Worm (Caenorhabditis elegans) whole organism, L1 larva: Measurements from ENCODE around the gene rha-1.

ENCODE experiments used
- C16A3.4 ChIP-seq: fragments of 150-350 bp; optimal IDR thresholded peaks from 2 replicates; lab custom pipeline; 2014; ENCODE audit warnings: missing biosample characterization, missing genetic modification characterization
- F16B12.6 ChIP-seq: fragments of 150-350 bp; optimal IDR thresholded peaks from 2 replicates; lab custom pipeline; 2014; ENCODE audit warnings: missing biosample characterization, missing genetic modification characterization
- Y116A8C.19 ChIP-seq: sonication (generic microtip); optimal IDR thresholded peaks from 2 replicates; lab custom pipeline; 2016; ENCODE audit warnings: missing compliant biosample characterization, missing genetic modification characterization, borderline replicate concordance
- aha-1 ChIP-seq: fragments of 150-350 bp; optimal IDR thresholded peaks from 2 replicates; lab custom pipeline; 2014; ENCODE audit warnings: missing biosample characterization, missing genetic modification characterization
- blmp-1 ChIP-seq: fragments of 150-350 bp; optimal IDR thresholded peaks from 2 replicates; lab custom pipeline; 2014; ENCODE audit warnings: missing biosample characterization, missing genetic modification characterization
- ceh-8 ChIP-seq: fragments of 200-800 bp; sonication (Bioruptor generic); optimal IDR thresholded peaks from 2 replicates; lab custom pipeline; 2018; ENCODE audit warnings: mild to moderate bottlenecking, missing genetic modification characterization, moderate library complexity, missing compliant biosample characterization
- ceh-90 ChIP-seq: sonication (generic microtip); optimal IDR thresholded peaks from 2 replicates; lab custom pipeline; 2016; ENCODE audit warnings: missing genetic modification characterization, missing compliant biosample characterization
- dpl-1 ChIP-seq, 3 experiments: fragments of 150-350 bp in 2 of 3; sonication (generic microtip) in 1 of 3; optimal IDR thresholded peaks; 2 replicates each; lab custom pipeline; 2014 to 2017; ENCODE audit warnings: missing biosample characterization in 3 of 3, missing genetic modification characterization in 3 of 3, missing genetic modification reagents in 3 of 3
- dsc-1 ChIP-seq: sonication (generic microtip); optimal IDR thresholded peaks from 2 replicates; lab custom pipeline; 2016; ENCODE audit warnings: mild to moderate bottlenecking, missing genetic modification characterization, missing compliant biosample characterization
- efl-3 ChIP-seq: fragments of 200-800 bp; sonication (Bioruptor generic); optimal IDR thresholded peaks from 2 replicates; lab custom pipeline; 2018; ENCODE audit warnings: mild to moderate bottlenecking, missing genetic modification characterization, missing compliant biosample characterization
- elt-2 ChIP-seq: sonication (generic microtip); optimal IDR thresholded peaks from 2 replicates; lab custom pipeline; 2016; ENCODE audit warnings: missing genetic modification characterization, mild to moderate bottlenecking, inconsistent platforms, missing compliant biosample characterization, missing genetic modification reagents
- elt-3 ChIP-seq, 6 experiments: fragments of 150-350 bp in 1 of 6; sonication (generic microtip); optimal IDR thresholded peaks; 2 replicates each; lab custom pipeline; 2017 to 2018; ENCODE audit warnings: missing biosample characterization in 6 of 6, missing genetic modification characterization in 6 of 6, inconsistent platforms in 1 of 6
- ets-5 ChIP-seq: fragments of 200-800 bp; sonication (Bioruptor generic); IDR thresholded peaks from 2 replicates; pipeline ENCODE4 v1.3.6; 2022; ENCODE audit warnings: missing genetic modification characterization, missing compliant biosample characterization
- fkh-4 ChIP-seq: sonication (generic microtip); optimal IDR thresholded peaks from 2 replicates; lab custom pipeline; 2016; ENCODE audit warnings: missing compliant biosample characterization, missing genetic modification characterization, borderline replicate concordance
- fos-1 ChIP-seq: fragments of 150-350 bp; optimal IDR thresholded peaks from 2 replicates; lab custom pipeline; 2014; ENCODE audit warnings: missing biosample characterization, missing genetic modification characterization
- hlh-17 ChIP-seq: fragments of 200-800 bp; sonication (Bioruptor generic); optimal IDR thresholded peaks from 2 replicates; lab custom pipeline; 2018; ENCODE audit warnings: missing genetic modification characterization, mild to moderate bottlenecking, missing compliant biosample characterization, moderate library complexity, borderline replicate concordance
- hpl-2 ChIP-seq: fragments of 150-350 bp; optimal IDR thresholded peaks from 2 replicates; lab custom pipeline; 2014; ENCODE audit warnings: missing biosample characterization, missing genetic modification reagents, missing genetic modification characterization
- jun-1 ChIP-seq: fragments of 150-350 bp; optimal IDR thresholded peaks from 2 replicates; lab custom pipeline; 2014; ENCODE audit warnings: missing biosample characterization, missing genetic modification reagents, missing genetic modification characterization
- lin-39 ChIP-seq: fragments of 150-350 bp; optimal IDR thresholded peaks from 2 replicates; lab custom pipeline; 2014; ENCODE audit warnings: missing biosample characterization, missing genetic modification reagents, missing genetic modification characterization
- mab-9 ChIP-seq: fragments of 200-800 bp; sonication (Bioruptor generic); IDR thresholded peaks from 2 replicates; pipeline ENCODE4 v1.3.6; 2022; ENCODE audit warnings: missing genetic modification reagents, missing genetic modification characterization, missing compliant biosample characterization
- mdl-1 ChIP-seq, 2 experiments: fragments of 150-350 bp; optimal IDR thresholded peaks; 2 replicates each; lab custom pipeline; 2014 to 2017; ENCODE audit warnings: missing biosample characterization in 2 of 2, missing genetic modification characterization in 2 of 2, inconsistent platforms in 1 of 2
- mef-2 ChIP-seq: fragments of 150-350 bp; optimal IDR thresholded peaks from 2 replicates; lab custom pipeline; 2014; ENCODE audit warnings: missing biosample characterization, missing genetic modification characterization
- mep-1 ChIP-seq: fragments of 150-350 bp; optimal IDR thresholded peaks from 2 replicates; lab custom pipeline; 2014; ENCODE audit warnings: missing biosample characterization, missing genetic modification characterization
- nhr-12 ChIP-seq: sonication (generic microtip); optimal IDR thresholded peaks from 2 replicates; lab custom pipeline; 2017; ENCODE audit warnings: missing biosample characterization, missing genetic modification characterization
- nhr-19 ChIP-seq: fragments of 200-800 bp; sonication (Bioruptor generic); conservative IDR thresholded peaks from 2 replicates; pipeline ENCODE4 v1.3.6; 2022; ENCODE audit warnings: missing genetic modification characterization, missing compliant biosample characterization
- nhr-71 ChIP-seq: sonication (generic microtip); optimal IDR thresholded peaks from 2 replicates; lab custom pipeline; 2016; ENCODE audit warnings: mild to moderate bottlenecking, missing genetic modification characterization, moderate library complexity, missing compliant biosample characterization
- nhr-77 ChIP-seq: fragments of 150-350 bp; optimal IDR thresholded peaks from 2 replicates; lab custom pipeline; 2014; ENCODE audit warnings: missing biosample characterization, missing genetic modification characterization
- nhr-90 ChIP-seq: sonication (generic microtip); optimal IDR thresholded peaks from 2 replicates; lab custom pipeline; 2016; ENCODE audit warnings: mild to moderate bottlenecking, missing genetic modification characterization, missing compliant biosample characterization; ENCODE audit not compliant: poor library complexity
- pax-3 ChIP-seq: fragments of 200-800 bp; sonication (Bioruptor generic); optimal IDR thresholded peaks from 2 replicates; lab custom pipeline; 2018; ENCODE audit warnings: mild to moderate bottlenecking, missing genetic modification characterization, moderate library complexity, missing compliant biosample characterization
- pqm-1 ChIP-seq: sonication (generic microtip); optimal IDR thresholded peaks from 3 replicates; lab custom pipeline; 2017; ENCODE audit warnings: missing biosample characterization, missing genetic modification characterization
- rnt-1 ChIP-seq: sonication (generic microtip); optimal IDR thresholded peaks from 2 replicates; lab custom pipeline; 2016; ENCODE audit warnings: mild to moderate bottlenecking, missing genetic modification characterization, moderate library complexity, missing compliant biosample characterization
- skn-1 ChIP-seq: fragments of 150-350 bp; optimal IDR thresholded peaks from 2 replicates; lab custom pipeline; 2014; ENCODE audit warnings: missing biosample characterization, missing genetic modification characterization
- tlp-1 ChIP-seq: fragments of 150-350 bp; optimal IDR thresholded peaks from 2 replicates; lab custom pipeline; 2014; ENCODE audit warnings: missing biosample characterization, missing genetic modification characterization
- unc-86 ChIP-seq: sonication (generic microtip); optimal IDR thresholded peaks from 2 replicates; lab custom pipeline; 2016; ENCODE audit warnings: missing genetic modification characterization, missing compliant biosample characterization
- xbp-1 ChIP-seq: sonication (generic microtip); optimal IDR thresholded peaks from 2 replicates; lab custom pipeline; 2016; ENCODE audit warnings: missing genetic modification characterization, missing compliant biosample characterization
- zag-1 ChIP-seq: fragments of 150-350 bp; optimal IDR thresholded peaks from 2 replicates; lab custom pipeline; 2014; ENCODE audit warnings: missing biosample characterization, missing genetic modification characterization

Gene rha-1

DNA sequence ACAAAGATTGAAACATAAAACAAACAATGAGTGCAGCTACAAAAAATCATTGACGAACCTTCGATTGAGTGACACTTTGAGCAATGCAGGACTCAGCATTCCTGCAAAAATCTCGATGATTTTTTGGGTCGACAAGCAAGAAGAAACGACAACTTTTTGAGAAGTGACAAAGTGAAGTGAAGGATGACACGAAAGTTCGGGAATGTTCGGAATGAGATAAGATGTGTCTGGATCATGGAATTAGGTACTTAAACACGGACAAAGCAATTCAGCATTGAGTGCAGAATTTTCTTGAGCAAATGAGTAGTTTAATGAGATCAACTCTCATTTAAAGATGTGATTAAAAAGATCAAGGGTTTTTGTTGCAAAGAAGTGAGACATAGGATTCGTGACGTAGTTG, 9.6 kb downstream of the rha-1 start, which contains the start of gene T07D4.2:
Gene T07D4.2, minus strand, starts transcription at position 101 of the 400 bp plus-strand sequence.
- TF ChIP-seq rnt-1 (peak; percentile 12), fos-1 (tag; lab: Kevin White, UChicago) (no peak)

DNA sequence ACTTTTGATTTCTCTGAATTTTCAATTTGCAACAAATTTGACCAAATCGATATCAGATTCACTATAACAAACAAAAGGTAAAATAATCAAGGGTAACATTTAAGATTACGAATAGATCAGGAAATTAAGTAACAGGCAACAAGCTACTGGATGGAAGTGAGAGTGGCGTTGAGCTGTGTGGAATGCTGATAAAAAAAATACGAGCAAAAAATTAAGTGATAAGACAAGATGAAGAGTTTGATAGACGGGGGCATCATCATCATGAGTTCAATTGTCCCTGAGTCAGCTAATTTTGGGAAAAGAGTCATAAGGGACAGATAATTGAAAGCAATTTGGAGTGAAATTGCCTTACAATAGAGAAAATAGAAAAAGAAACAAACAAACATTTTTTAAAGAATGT, 16.6 kb downstream of the rha-1 start:
- no peak for TF ChIP-seq mep-1 (tag; lab: Kevin White, UChicago)
- no peak for TF ChIP-seq nhr-12 (tag; lab: Kevin White, UChicago)
- TF ChIP-seq ceh-90 (tag; lab: Kevin White, UChicago), result no peak
- TF ChIP-seq fkh-4 (tag; lab: Kevin White, UChicago), result no peak
- TF ChIP-seq ceh-8, result peak; percentile 7
- no peak for TF ChIP-seq mef-2 (tag; lab: Kevin White, UChicago)
- TF ChIP-seq C16A3.4 (tag; lab: Kevin White, UChicago), result no peak
- no peak for TF ChIP-seq mab-9
- TF ChIP-seq rnt-1, result no peak
- no peak for TF ChIP-seq aha-1 (tag; lab: Kevin White, UChicago)
- no peak for TF ChIP-seq skn-1 (tag; lab: Kevin White, UChicago)
- peak; percentile 31 for TF ChIP-seq elt-2
- no peak for TF ChIP-seq tlp-1
- TF ChIP-seq pqm-1 (tag; lab: Kevin White, UChicago), result no peak
- no peak for TF ChIP-seq nhr-19
- peak; percentile 24 for TF ChIP-seq nhr-71 (tag; lab: Kevin White, UChicago)
- no peak for TF ChIP-seq mdl-1 (tag; optimal IDR thresholded peaks at IDR 0.05; lab: Kevin White, UChicago)
- TF ChIP-seq elt-3 (tag; optimal IDR thresholded peaks at IDR 0.05; lab: Kevin White, UChicago), result no peak
- no peak for TF ChIP-seq jun-1 (tag; lab: Kevin White, UChicago)
- no peak for TF ChIP-seq unc-86 (tag; lab: Kevin White, UChicago)

DNA sequence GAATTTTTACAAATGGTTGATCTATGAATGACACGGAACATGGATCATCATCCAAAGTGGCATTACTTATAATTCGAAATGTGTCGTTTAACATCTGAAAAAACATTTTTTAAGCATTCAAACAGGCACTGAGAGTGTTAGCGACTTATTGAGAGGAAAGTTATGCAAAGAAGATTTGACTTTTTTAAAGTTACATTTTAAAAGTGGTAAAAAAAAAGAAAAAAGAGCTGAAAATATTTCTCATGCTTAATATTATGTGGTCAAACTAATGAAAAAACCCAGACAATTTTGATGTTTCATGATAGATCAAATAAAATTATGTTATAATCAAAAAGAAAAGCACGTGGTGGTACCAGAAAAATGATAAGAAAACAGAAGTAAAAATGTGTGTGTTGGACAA, 18.4 kb downstream of the rha-1 start, which contains the start of gene npr-20:
Gene npr-20, minus strand, starts transcription at position 101 of the 400 bp plus-strand sequence.
- TF ChIP-seq elt-3 (tag; optimal IDR thresholded peaks at IDR 0.05; lab: Kevin White, UChicago) (no peak), lin-39 (no peak), tlp-1 (no peak), F16B12.6 (tag; lab: Kevin White, UChicago) (no peak), dsc-1 (no peak), pax-3 (tag; lab: Kevin White, UChicago) (no peak), zag-1 (no peak), hpl-2 (GFP tag; lab: Kevin White, UChicago) (no peak), dpl-1 (GFP tag; optimal IDR thresholded peaks at IDR 0.05; lab: Kevin White, UChicago) (no peak), hlh-17 (GFP tag; lab: Kevin White, UChicago) (no peak)

DNA sequence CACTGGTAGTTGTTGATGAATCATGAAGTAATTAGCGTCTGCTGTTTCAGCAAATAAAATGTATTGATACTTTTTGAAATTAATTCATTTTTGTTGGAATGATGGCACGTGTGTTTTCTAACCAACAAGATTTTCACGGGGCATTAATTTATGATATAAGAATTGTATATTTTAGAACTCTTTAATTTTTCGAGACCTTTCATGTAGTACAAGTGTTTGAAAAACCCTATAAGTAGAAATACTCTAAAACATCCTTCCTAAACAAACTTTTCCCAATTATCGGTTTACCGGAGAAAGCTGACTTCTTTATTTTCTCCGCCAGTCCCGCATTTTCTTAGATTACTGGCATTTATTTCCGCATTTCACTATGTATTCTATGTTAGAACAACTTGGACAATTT, 23.9 kb downstream of the rha-1 start, which contains the start of gene snb-6:
Gene snb-6, minus strand, starts transcription at position 101 of the 400 bp plus-strand sequence.
- TF ChIP-seq dsc-1 (no peak), nhr-90 (no peak), ceh-8 (no peak), Y116A8C.19 (tag; lab: Kevin White, UChicago) (no peak), efl-3 (no peak), elt-2 (no peak), mep-1 (tag; lab: Kevin White, UChicago) (no peak), blmp-1 (tag; lab: Kevin White, UChicago) (no peak), nhr-77 (tag; lab: Kevin White, UChicago) (no peak), F16B12.6 (tag; lab: Kevin White, UChicago) (no peak), xbp-1 (tag; lab: Kevin White, UChicago) (no peak), ets-5 (GFP tag; lab: Robert Waterston, UW) (no peak)
